Worm (Caenorhabditis elegans) whole organism, L3 larva: ENCODE data around the gene H11E01.3.
A peak's percentile ranks its signal among the peaks of the same experiment; 100 is the strongest.

ENCODE experiments used
- ceh-16 ChIP-seq: sonication (generic microtip); optimal IDR thresholded peaks from 2 replicates; lab custom pipeline; 2017; ENCODE audit warnings: missing biosample characterization, missing genetic modification characterization
- ceh-28 ChIP-seq: fragments of 150-350 bp; optimal IDR thresholded peaks from 2 replicates; lab custom pipeline; 2014; ENCODE audit warnings: missing biosample characterization, missing genetic modification reagents, missing genetic modification characterization
- ceh-82 ChIP-seq: fragments of 150-350 bp; optimal IDR thresholded peaks from 2 replicates; lab custom pipeline; 2014; ENCODE audit warnings: missing biosample characterization, missing genetic modification characterization
- ceh-9 ChIP-seq: sonication (generic microtip); optimal IDR thresholded peaks from 2 replicates; lab custom pipeline; 2018; ENCODE audit warnings: missing biosample characterization, missing genetic modification characterization
- egl-5 ChIP-seq: fragments of 150-350 bp; optimal IDR thresholded peaks from 2 replicates; lab custom pipeline; 2017; ENCODE audit warnings: missing biosample characterization, missing genetic modification reagents, missing genetic modification characterization, inconsistent platforms
- elt-1 ChIP-seq: fragments of 150-350 bp; optimal IDR thresholded peaks from 2 replicates; lab custom pipeline; 2014; ENCODE audit warnings: missing biosample characterization, missing genetic modification characterization
- elt-3 ChIP-seq, 3 experiments: fragments of 150-350 bp in 1 of 3; sonication (generic microtip) in 2 of 3; optimal IDR thresholded peaks; 2 replicates in 2 of 3; 4 replicates in 1 of 3; lab custom pipeline; 2014 to 2017; ENCODE audit warnings: missing biosample characterization in 3 of 3, missing genetic modification characterization in 3 of 3
- eor-1 ChIP-seq, 2 experiments: fragments of 150-350 bp; optimal IDR thresholded peaks; 2 replicates each; lab custom pipeline; 2014 to 2018; ENCODE audit warnings: missing biosample characterization in 2 of 2, missing genetic modification characterization in 2 of 2
- fkh-10 ChIP-seq: sonication (generic microtip); optimal IDR thresholded peaks from 2 replicates; lab custom pipeline; 2017; ENCODE audit warnings: missing biosample characterization, missing genetic modification reagents, missing genetic modification characterization
- jun-1 ChIP-seq: fragments of 150-350 bp; optimal IDR thresholded peaks from 2 replicates; lab custom pipeline; 2014; ENCODE audit warnings: missing biosample characterization, missing genetic modification reagents, missing genetic modification characterization
- lin-15B ChIP-seq: fragments of 150-350 bp; optimal IDR thresholded peaks from 2 replicates; lab custom pipeline; 2014; ENCODE audit warnings: missing biosample characterization, missing genetic modification characterization
- lin-39 ChIP-seq: fragments of 150-350 bp; optimal IDR thresholded peaks from 2 replicates; lab custom pipeline; 2018; ENCODE audit warnings: missing biosample characterization, missing genetic modification reagents, missing genetic modification characterization
- nfya-1 ChIP-seq: sonication (generic microtip); optimal IDR thresholded peaks from 2 replicates; lab custom pipeline; 2017; ENCODE audit warnings: missing genetic modification characterization, mild to moderate bottlenecking, missing compliant biosample characterization, antibody characterized with exemption, moderate library complexity; ENCODE audit not compliant: insufficient read depth
- nhr-11 ChIP-seq: fragments of 150-350 bp; optimal IDR thresholded peaks from 2 replicates; lab custom pipeline; 2014; ENCODE audit warnings: missing biosample characterization, missing genetic modification characterization
- nhr-12 ChIP-seq: fragments of 150-350 bp; optimal IDR thresholded peaks from 2 replicates; lab custom pipeline; 2014; ENCODE audit warnings: missing biosample characterization, missing genetic modification characterization
- nhr-23 ChIP-seq: fragments of 150-350 bp; optimal IDR thresholded peaks from 2 replicates; lab custom pipeline; 2014; ENCODE audit warnings: missing biosample characterization, missing genetic modification reagents, missing genetic modification characterization
- nhr-237 ChIP-seq: fragments of 150-350 bp; optimal IDR thresholded peaks from 2 replicates; lab custom pipeline; 2014; ENCODE audit warnings: missing biosample characterization, missing genetic modification characterization
- nhr-25 ChIP-seq: sonication (generic microtip); optimal IDR thresholded peaks from 2 replicates; lab custom pipeline; 2017; ENCODE audit warnings: missing biosample characterization, missing genetic modification characterization
- nhr-43 ChIP-seq: sonication (generic microtip); optimal IDR thresholded peaks from 2 replicates; lab custom pipeline; 2016; ENCODE audit warnings: mild to moderate bottlenecking, missing genetic modification characterization, missing compliant biosample characterization; ENCODE audit not compliant: poor library complexity, severe bottlenecking
- nhr-67 ChIP-seq: fragments of 150-350 bp; optimal IDR thresholded peaks from 2 replicates; lab custom pipeline; 2014; ENCODE audit warnings: missing biosample characterization, missing genetic modification characterization
- nhr-76 ChIP-seq: fragments of 150-350 bp; sonication (generic microtip); optimal IDR thresholded peaks from 5 replicates; lab custom pipeline; 2014; ENCODE audit warnings: missing biosample characterization, missing genetic modification characterization
- nhr-77 ChIP-seq: fragments of 150-350 bp; optimal IDR thresholded peaks from 2 replicates; lab custom pipeline; 2014; ENCODE audit warnings: missing biosample characterization, missing genetic modification characterization
- pha-4 ChIP-seq: fragments of 150-350 bp; optimal IDR thresholded peaks from 2 replicates; lab custom pipeline; 2014; ENCODE audit warnings: missing biosample characterization, missing genetic modification reagents, missing genetic modification characterization
- pqm-1 ChIP-seq: fragments of 150-350 bp; optimal IDR thresholded peaks from 2 replicates; lab custom pipeline; 2017; ENCODE audit warnings: missing biosample characterization, missing genetic modification characterization, inconsistent platforms
- skn-1 ChIP-seq: fragments of 150-350 bp; optimal IDR thresholded peaks from 2 replicates; lab custom pipeline; 2014; ENCODE audit warnings: missing biosample characterization, missing genetic modification characterization
- snpc-4 ChIP-seq: fragments of 150-350 bp; optimal IDR thresholded peaks from 2 replicates; lab custom pipeline; 2014; ENCODE audit warnings: missing biosample characterization, missing genetic modification characterization
- unc-39 ChIP-seq: sonication (generic microtip); optimal IDR thresholded peaks from 4 replicates; lab custom pipeline; 2017; ENCODE audit warnings: missing biosample characterization, missing genetic modification characterization
- unc-62 ChIP-seq: fragments of 150-350 bp; sonication (generic microtip); optimal IDR thresholded peaks from 4 replicates; lab custom pipeline; 2014; ENCODE audit warnings: missing biosample characterization, missing genetic modification reagents, missing genetic modification characterization
- zag-1 ChIP-seq: fragments of 150-350 bp; optimal IDR thresholded peaks from 2 replicates; lab custom pipeline; 2014; ENCODE audit warnings: missing biosample characterization, missing genetic modification characterization
- ztf-11 ChIP-seq: fragments of 150-350 bp; optimal IDR thresholded peaks from 2 replicates; lab custom pipeline; 2014; ENCODE audit warnings: missing biosample characterization, missing genetic modification characterization

The H11E01.3 gene

DNA sequence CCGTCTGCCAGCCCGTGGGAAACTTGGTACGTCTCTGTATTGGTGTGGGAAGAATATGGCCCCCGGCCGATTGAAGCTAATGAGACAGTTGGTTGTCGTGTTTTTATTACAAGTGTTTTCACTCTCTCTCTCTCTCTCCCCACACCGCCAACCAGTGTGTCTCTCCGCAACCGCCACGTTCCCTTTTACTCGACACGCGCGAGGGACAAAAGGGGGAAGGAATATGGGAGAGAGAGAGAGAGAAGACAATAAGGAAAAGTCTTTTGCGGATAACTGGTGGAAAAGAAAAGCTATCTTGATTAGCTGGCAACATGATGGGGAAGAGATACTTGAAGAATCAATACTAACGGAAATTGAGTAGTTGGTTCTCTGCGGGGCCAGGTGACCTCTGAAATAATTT is 26.0 kb upstream of the H11E01.3 start:
- TF ChIP-seq nhr-23 (peak; percentile 40), nhr-237 (no peak)

DNA sequence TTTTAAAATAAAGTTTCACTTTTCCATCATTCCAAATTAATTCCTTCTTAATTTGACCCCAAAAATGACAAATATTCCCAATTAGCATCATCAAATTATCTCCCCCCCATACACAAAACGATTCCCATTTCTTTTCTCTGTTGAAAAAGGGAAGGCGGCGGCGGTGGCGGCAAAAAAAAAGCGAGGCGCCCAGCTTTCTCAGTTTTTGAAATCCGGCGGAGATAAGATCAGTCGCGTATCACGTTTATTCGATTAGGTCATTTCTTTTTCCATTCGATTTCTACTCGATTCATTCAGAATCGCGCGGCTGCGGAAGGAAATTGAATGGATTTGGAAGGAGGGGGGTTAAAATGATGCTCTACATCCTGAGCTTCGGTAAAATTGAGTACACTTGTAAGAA is 20.7 kb upstream of the H11E01.3 start:
- TF ChIP-seq egl-5 (no peak), ceh-16 (tag; lab: Kevin White, UChicago) (no peak), fkh-10 (GFP tag; lab: Kevin White, UChicago) (no peak), elt-3 (tag; optimal IDR thresholded peaks at IDR 0.05; lab: Kevin White, UChicago) (no peak), nhr-67 (tag; lab: Kevin White, UChicago) (no peak), unc-62 (GFP tag; lab: Kevin White, UChicago) (no peak), elt-1 (tag; lab: Kevin White, UChicago) (no peak), nhr-25 (tag; lab: Kevin White, UChicago) (no peak), nhr-43 (tag; lab: Kevin White, UChicago) (no peak), nhr-76 (tag; lab: Kevin White, UChicago) (no peak), ceh-9 (tag; lab: Kevin White, UChicago) (no peak), ceh-82 (tag; lab: Kevin White, UChicago) (no peak), ceh-28 (tag; lab: Kevin White, UChicago) (no peak), zag-1 (no peak)
- TF ChIP-seq, all 47 proteins: peak for 0

DNA sequence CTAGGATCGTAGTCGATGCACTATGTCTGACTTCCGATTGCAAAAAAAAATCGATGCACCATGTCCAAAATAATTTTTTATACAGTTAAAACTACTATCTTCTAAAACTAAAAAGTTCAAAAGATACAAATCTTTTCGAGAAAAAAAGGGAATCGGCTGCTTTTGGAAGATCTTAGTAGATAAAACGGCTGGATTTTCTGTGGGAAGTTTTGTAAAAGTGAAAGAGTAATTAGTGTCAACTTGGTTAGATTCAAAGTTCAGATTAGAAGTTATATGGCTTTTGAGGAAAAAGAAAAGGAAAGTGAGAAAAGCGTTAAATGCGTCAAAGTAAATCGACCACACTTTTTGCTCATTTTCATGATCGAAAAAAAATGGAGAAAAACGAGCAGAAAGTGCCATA is 17.6 kb upstream of the H11E01.3 start:
- no peak for TF ChIP-seq nfya-1
- TF ChIP-seq elt-1 (tag; lab: Kevin White, UChicago): peak; percentile 63

DNA sequence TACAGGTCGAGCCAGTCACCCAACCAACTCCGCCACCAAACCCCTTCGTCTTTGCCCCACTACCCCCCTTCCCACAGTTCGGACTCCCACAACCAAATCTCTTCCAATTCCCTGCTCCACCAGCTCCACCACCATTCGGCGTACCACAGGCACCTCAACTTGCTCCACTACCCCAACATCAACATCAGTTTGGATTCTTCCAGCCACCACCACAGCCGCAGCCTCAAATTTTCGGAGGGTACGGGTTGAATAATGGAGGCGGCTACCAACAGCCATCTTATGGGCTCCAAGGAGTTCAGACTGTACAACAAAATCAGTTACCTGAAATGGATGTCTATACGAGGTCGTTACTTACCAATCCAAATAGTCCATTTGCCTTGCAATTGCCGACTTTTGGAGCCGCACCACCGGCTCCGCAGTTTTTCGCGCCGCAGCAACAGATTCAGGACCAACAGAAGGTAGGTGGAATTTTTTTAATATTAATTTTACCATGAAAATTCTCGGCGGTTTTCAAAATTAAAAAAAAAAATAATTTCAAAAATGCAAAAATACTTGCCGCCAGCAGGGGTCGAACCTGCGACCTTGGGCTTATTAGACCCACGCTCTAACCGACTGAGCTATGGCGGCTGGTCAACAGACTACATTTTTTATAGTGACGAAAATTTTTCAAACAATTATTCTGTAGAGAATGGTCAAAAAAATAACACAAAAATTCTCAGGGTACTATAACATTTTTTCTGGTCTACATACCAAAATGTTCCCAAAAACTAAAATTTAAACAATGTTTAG is 15.4 kb upstream of the H11E01.3 start:
- no peak for TF ChIP-seq snpc-4 (tag; lab: Kevin White, UChicago)
- TF ChIP-seq egl-5: no peak
- no peak for TF ChIP-seq nhr-23
- no peak for TF ChIP-seq unc-39 (tag; lab: Kevin White, UChicago)
- no peak for TF ChIP-seq nhr-237
- no peak for TF ChIP-seq eor-1 (tag; optimal IDR thresholded peaks at IDR 0.05; lab: Kevin White, UChicago)
- no peak for TF ChIP-seq nhr-12 (tag; lab: Kevin White, UChicago)
- TF ChIP-seq nhr-77 (tag; lab: Kevin White, UChicago): no peak
- TF ChIP-seq nhr-11 (tag; lab: Kevin White, UChicago): no peak
- no peak for TF ChIP-seq lin-15B (tag; lab: Kevin White, UChicago)
- TF ChIP-seq skn-1 (tag; lab: Kevin White, UChicago): no peak

DNA sequence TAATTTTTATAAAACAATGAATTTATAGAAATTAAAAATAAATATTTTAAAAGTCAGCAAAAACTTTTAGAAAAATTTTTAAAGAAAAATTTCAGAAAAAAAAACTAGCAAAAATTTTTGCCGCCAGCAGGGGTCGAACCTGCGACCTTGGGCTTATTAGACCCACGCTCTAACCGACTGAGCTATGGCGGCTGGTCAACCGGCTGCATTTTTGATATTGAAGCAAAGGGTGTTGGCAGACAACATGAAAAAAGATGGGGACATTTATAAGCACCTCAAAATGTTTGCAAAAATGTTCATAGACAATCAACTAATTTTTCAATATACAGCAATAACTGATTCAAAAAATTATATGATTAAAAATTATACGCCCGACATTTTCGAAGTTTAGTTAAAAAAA is 14.7 kb upstream of the H11E01.3 start:
- no peak for TF ChIP-seq nhr-237
- peak; percentile 19 for TF ChIP-seq pha-4
- TF ChIP-seq nhr-67 (tag; lab: Kevin White, UChicago): no peak
- no peak for TF ChIP-seq egl-5

DNA sequence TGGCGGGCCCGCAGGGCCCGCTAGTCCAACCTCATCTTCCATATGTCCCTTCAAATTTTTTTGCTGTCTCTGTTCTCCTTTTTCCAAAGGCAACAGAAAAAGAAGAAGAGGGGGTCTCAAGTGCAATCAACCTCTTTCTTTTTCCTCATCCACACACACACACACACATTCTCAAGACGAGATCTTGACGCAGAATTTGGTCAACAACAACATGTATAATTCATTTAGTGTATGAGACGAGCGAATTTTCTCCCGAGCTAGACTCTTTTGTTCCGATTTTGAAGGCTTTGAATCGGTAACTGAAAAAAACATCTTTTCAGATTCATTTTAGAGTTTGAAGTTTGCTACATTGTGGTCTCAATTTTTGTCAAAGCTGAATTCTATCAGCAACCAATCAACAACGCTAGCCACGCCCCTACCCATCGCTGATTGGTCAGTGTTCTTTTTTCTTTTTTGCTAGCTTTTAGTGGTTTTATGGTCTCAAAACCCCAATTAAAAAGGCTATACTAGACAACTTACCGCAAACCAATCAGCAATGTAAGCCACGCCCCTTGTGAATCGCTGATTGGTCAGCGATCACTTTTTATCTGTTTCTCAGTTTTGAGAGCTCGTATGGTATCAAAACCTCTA is 6.5 kb upstream of the H11E01.3 start:
- no peak for TF ChIP-seq ztf-11 (tag; lab: Kevin White, UChicago)
- no peak for TF ChIP-seq nhr-11 (tag; lab: Kevin White, UChicago)
- TF ChIP-seq nfya-1: peak; percentile 76
- TF ChIP-seq unc-39 (tag; lab: Kevin White, UChicago): no peak
- no peak for TF ChIP-seq jun-1 (tag; lab: Kevin White, UChicago)
- TF ChIP-seq lin-39 (tag; lab: Kevin White, UChicago): no peak
- no peak for TF ChIP-seq nhr-23
- no peak for TF ChIP-seq elt-3 (tag; optimal IDR thresholded peaks at IDR 0.05; lab: Kevin White, UChicago)
- TF ChIP-seq pqm-1 (tag; lab: Kevin White, UChicago): no peak
- TF ChIP-seq, all 47 proteins: peak for 1
